Fruit fly (Drosophila melanogaster) whole organism, embryonic: ENCODE data around the gene CG42525.

Experiments used
- CG11504 ChIP-seq: fragments of 200-800 bp; sonication (Bioruptor generic); optimal IDR thresholded peaks from 3 replicates; lab custom pipeline; 2019; ENCODE audit warnings: missing biosample characterization, mild to moderate bottlenecking, missing genetic modification characterization, moderate library complexity
- CG2120 ChIP-seq: fragments of 200-800 bp; sonication (Bioruptor generic); optimal IDR thresholded peaks from 3 replicates; lab custom pipeline; 2016; ENCODE audit warnings: missing biosample characterization, missing genetic modification characterization
- CG3281 ChIP-seq: fragments of 200-800 bp; sonication (Bioruptor generic); optimal IDR thresholded peaks from 3 replicates; lab custom pipeline; 2017; ENCODE audit warnings: missing biosample characterization, mild to moderate bottlenecking, missing genetic modification characterization
- dan ChIP-seq: fragments of 200-800 bp; sonication (Bioruptor generic); IDR thresholded peaks from 2 replicates; pipeline ENCODE4 v1.3.6; 2022; ENCODE audit warnings: missing biosample characterization, missing genetic modification characterization

DNA sequence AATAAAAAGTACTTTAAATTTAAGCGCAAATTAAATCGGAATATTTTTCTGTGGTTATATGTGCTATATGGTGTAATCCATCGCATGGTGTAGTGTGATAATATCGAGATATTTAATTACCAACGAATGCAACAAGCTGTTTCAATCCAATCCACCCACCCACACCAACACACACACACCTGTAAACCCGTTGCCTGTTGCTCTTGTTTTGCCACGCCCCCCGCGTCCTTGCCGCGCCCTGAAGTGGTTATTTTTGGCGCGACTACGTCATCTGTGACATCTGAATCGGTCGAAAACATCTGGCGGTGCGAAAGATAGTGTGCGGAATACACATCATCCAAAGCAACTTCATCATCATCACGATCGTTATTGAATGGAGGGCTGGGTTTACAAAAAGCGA is 24.1 kb downstream of the CG42525 start:
- TF ChIP-seq CG2120 (GFP tag; lab: Kevin White, UChicago), result no peak
- TF ChIP-seq CG11504 (tag; lab: Kevin White, UChicago), result no peak
- no peak for TF ChIP-seq CG3281 (GFP tag; lab: Kevin White, UChicago)
- TF ChIP-seq dan (GFP tag; lab: Robert Waterston, UW), result no peak
